Fruit fly (Drosophila melanogaster) whole organism, prepupa: ENCODE results near the gene CG33511.

Experiments
- Blimp-1 ChIP-seq: fragments of 200-800 bp; sonication (Bioruptor generic); optimal IDR thresholded peaks from 3 replicates; lab custom pipeline; 2017; ENCODE audit warnings: missing biosample characterization, missing genetic modification characterization, mild to moderate bottlenecking, moderate library complexity, missing genetic modification reagents
- CG11902 ChIP-seq: fragments of 200-800 bp; sonication (Bioruptor generic); optimal IDR thresholded peaks from 3 replicates; lab custom pipeline; 2016; ENCODE audit warnings: missing biosample characterization, missing genetic modification characterization
- CG15336 ChIP-seq: fragments of 200-800 bp; sonication (Bioruptor generic); IDR thresholded peaks from 2 replicates; pipeline ENCODE4 v1.3.6; 2022; ENCODE audit warnings: missing biosample characterization, missing genetic modification characterization
- CG31627 ChIP-seq: fragments of 200-800 bp; sonication (Bioruptor generic); optimal IDR thresholded peaks from 3 replicates; lab custom pipeline; 2016; ENCODE audit warnings: missing biosample characterization, missing genetic modification characterization
- CG3919 ChIP-seq: fragments of 200-800 bp; sonication (Bioruptor generic); optimal IDR thresholded peaks from 3 replicates; lab custom pipeline; 2016; ENCODE audit warnings: missing biosample characterization, missing genetic modification characterization
- CG6276 ChIP-seq: fragments of 200-800 bp; sonication (Bioruptor generic); optimal IDR thresholded peaks from 2 replicates; lab custom pipeline; 2017; ENCODE audit warnings: missing biosample characterization, mild to moderate bottlenecking, missing genetic modification characterization
- CG6808 ChIP-seq: fragments of 200-800 bp; sonication (Bioruptor generic); optimal IDR thresholded peaks from 3 replicates; lab custom pipeline; 2017; ENCODE audit warnings: missing biosample characterization, missing genetic modification characterization, mild to moderate bottlenecking, moderate library complexity, missing genetic modification reagents
- CG6854 ChIP-seq: fragments of 200-800 bp; sonication (Bioruptor generic); optimal IDR thresholded peaks from 2 replicates; lab custom pipeline; 2017; ENCODE audit warnings: missing biosample characterization, mild to moderate bottlenecking, missing genetic modification characterization
- CG8119 ChIP-seq: fragments of 200-800 bp; sonication (Bioruptor generic); IDR thresholded peaks from 3 replicates; pipeline ENCODE4 v1.3.6; 2022; ENCODE audit warnings: missing biosample characterization, missing genetic modification characterization
- CG8632 ChIP-seq: fragments of 200-800 bp; sonication (Bioruptor generic); optimal IDR thresholded peaks from 3 replicates; lab custom pipeline; 2016; ENCODE audit warnings: missing biosample characterization, missing genetic modification characterization
- CG9139 ChIP-seq: fragments of 200-800 bp; sonication (Bioruptor generic); optimal IDR thresholded peaks from 3 replicates; lab custom pipeline; 2017; ENCODE audit warnings: missing biosample characterization, mild to moderate bottlenecking, missing genetic modification characterization
- Ets96B ChIP-seq: fragments of 200-800 bp; optimal IDR thresholded peaks from 2 replicates; lab custom pipeline; 2019; ENCODE audit warnings: missing biosample characterization, mild to moderate bottlenecking, missing genetic modification characterization, moderate library complexity
- Hr38 ChIP-seq: sonication (Bioruptor generic); optimal IDR thresholded peaks from 2 replicates; lab custom pipeline; 2016; ENCODE audit warnings: missing biosample characterization, missing genetic modification characterization
- Hr39 ChIP-seq: fragments of 200-800 bp; sonication (Bioruptor generic); optimal IDR thresholded peaks from 2 replicates; lab custom pipeline; 2016; ENCODE audit warnings: missing biosample characterization, missing genetic modification characterization
- Met ChIP-seq: fragments of 200-800 bp; sonication (Bioruptor generic); optimal IDR thresholded peaks from 3 replicates; lab custom pipeline; 2016; ENCODE audit warnings: missing biosample characterization, missing genetic modification characterization
- OdsH ChIP-seq: fragments of 200-800 bp; sonication (Bioruptor generic); optimal IDR thresholded peaks from 3 replicates; lab custom pipeline; 2016; ENCODE audit warnings: missing biosample characterization, missing genetic modification characterization
- Smox ChIP-seq: fragments of 200-800 bp; sonication (Bioruptor generic); optimal IDR thresholded peaks from 3 replicates; lab custom pipeline; 2016; ENCODE audit warnings: missing biosample characterization, missing genetic modification characterization
- Sox14 ChIP-seq: fragments of 200-800 bp; sonication (Bioruptor generic); optimal IDR thresholded peaks from 3 replicates; lab custom pipeline; 2016; ENCODE audit warnings: missing biosample characterization, missing genetic modification characterization
- Sox15 ChIP-seq: fragments of 200-800 bp; sonication (Bioruptor generic); optimal IDR thresholded peaks from 3 replicates; lab custom pipeline; 2016; ENCODE audit warnings: missing biosample characterization, missing genetic modification characterization
- cyc ChIP-seq: fragments of 200-800 bp; sonication (Bioruptor generic); optimal IDR thresholded peaks from 3 replicates; lab custom pipeline; 2016; ENCODE audit warnings: missing biosample characterization, missing genetic modification characterization
- dac ChIP-seq: fragments of 200-800 bp; sonication (Bioruptor generic); optimal IDR thresholded peaks from 2 replicates; lab custom pipeline; 2017; ENCODE audit warnings: missing biosample characterization, mild to moderate bottlenecking, missing genetic modification characterization
- dsx ChIP-seq: fragments of 200-800 bp; optimal IDR thresholded peaks from 3 replicates; lab custom pipeline; 2019; ENCODE audit warnings: missing biosample characterization, mild to moderate bottlenecking, missing genetic modification characterization, moderate library complexity; ENCODE audit not compliant: poor library complexity, severe bottlenecking
- esn ChIP-seq: fragments of 200-800 bp; sonication (Bioruptor generic); optimal IDR thresholded peaks from 2 replicates; lab custom pipeline; 2016; ENCODE audit warnings: missing biosample characterization, mild to moderate bottlenecking, missing genetic modification characterization, moderate library complexity
- fd59A ChIP-seq: fragments of 200-800 bp; sonication (Bioruptor generic); optimal IDR thresholded peaks from 2 replicates; lab custom pipeline; 2017; ENCODE audit warnings: missing biosample characterization, mild to moderate bottlenecking, missing genetic modification characterization, missing genetic modification reagents
- fd85E ChIP-seq: fragments of 200-800 bp; sonication (Bioruptor generic); optimal IDR thresholded peaks from 3 replicates; lab custom pipeline; 2016; ENCODE audit warnings: missing biosample characterization, missing genetic modification characterization
- fkh ChIP-seq: fragments of 200-800 bp; sonication (Bioruptor generic); optimal IDR thresholded peaks from 3 replicates; lab custom pipeline; 2017; ENCODE audit warnings: missing biosample characterization, mild to moderate bottlenecking, missing genetic modification characterization, moderate library complexity
- lz ChIP-seq: fragments of 200-800 bp; sonication (Bioruptor generic); optimal IDR thresholded peaks from 3 replicates; lab custom pipeline; 2016; ENCODE audit warnings: missing biosample characterization, missing genetic modification characterization
- net ChIP-seq: fragments of 200-800 bp; sonication (Bioruptor generic); optimal IDR thresholded peaks from 3 replicates; lab custom pipeline; 2016; ENCODE audit warnings: missing biosample characterization, missing genetic modification characterization
- salr ChIP-seq, 2 experiments: fragments of 200-800 bp; sonication (Bioruptor generic); optimal IDR thresholded peaks; 3 replicates each; lab custom pipeline; 2016 to 2018; ENCODE audit warnings: missing biosample characterization in 2 of 2, missing genetic modification characterization in 2 of 2, mild to moderate bottlenecking in 1 of 2
- ss ChIP-seq, 2 experiments: fragments of 200-800 bp; sonication (Bioruptor generic); optimal IDR thresholded peaks; 2 replicates in 1 of 2; 3 replicates in 1 of 2; lab custom pipeline; 2017 to 2018; ENCODE audit warnings: mild to moderate bottlenecking in 2 of 2, missing biosample characterization in 2 of 2, missing genetic modification characterization in 2 of 2, moderate library complexity in 1 of 2
- vri ChIP-seq: fragments of 200-800 bp; sonication (Bioruptor generic); optimal IDR thresholded peaks from 3 replicates; lab custom pipeline; 2016; ENCODE audit warnings: missing biosample characterization, mild to moderate bottlenecking, missing genetic modification characterization

The CG33511 gene

DNA sequence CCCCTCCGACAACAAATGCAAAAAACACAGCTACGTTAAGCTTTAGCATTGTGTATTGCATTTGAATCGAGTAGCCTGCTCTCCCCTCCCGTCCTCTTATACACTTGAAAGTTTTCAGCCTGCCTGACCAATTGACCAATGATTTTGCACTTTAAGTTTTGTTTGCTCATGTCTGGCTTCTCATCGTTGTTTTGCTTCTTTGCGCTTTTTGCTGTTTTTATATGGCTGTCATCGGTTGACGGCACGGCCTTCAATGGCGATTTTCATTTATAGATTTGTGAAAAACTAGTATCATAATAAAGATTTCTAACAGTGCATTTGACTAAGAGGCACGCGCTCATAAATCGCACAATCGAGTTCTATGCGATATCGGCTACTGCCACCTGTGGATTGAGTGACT is 16.4 kb downstream of the CG33511 start (continued):
- TF ChIP-seq CG11902 (no peak), CG15336 (GFP tag; lab: Robert Waterston, UW) (peak; percentile 28; the same call in 1 of the 2 replicates), ss (GFP tag; optimal IDR thresholded peaks at IDR 0.05; lab: Kevin White, UChicago) (no peak), Hr39 (GFP tag; lab: Kevin White, UChicago) (no peak), Ets96B (no peak), CG3919 (GFP tag; lab: Kevin White, UChicago) (peak; percentile 2), CG6854 (GFP tag; lab: Kevin White, UChicago) (no peak), fkh (GFP tag; lab: Kevin White, UChicago) (no peak), Smox (GFP tag; lab: Kevin White, UChicago) (no peak), CG31627 (GFP tag; lab: Kevin White, UChicago) (no peak), esn (no peak), fd59A (GFP tag; lab: Kevin White, UChicago) (no peak), CG8119 (GFP tag; lab: Robert Waterston, UW) (no peak; the same call in 2 of the 3 replicates), Hr38 (GFP tag; lab: Kevin White, UChicago) (no peak), salr (GFP tag; optimal IDR thresholded peaks at IDR 0.05; lab: Kevin White, UChicago) (no peak), OdsH (no peak), CG6276 (GFP tag; lab: Kevin White, UChicago) (peak; percentile 42)

- TF ChIP-seq lz (GFP tag; lab: Kevin White, UChicago) (no peak), Sox14 (GFP tag; lab: Kevin White, UChicago) (no peak), salr (GFP tag; optimal IDR thresholded peaks at IDR 0.05; lab: Kevin White, UChicago) (no peak), fd85E (no peak), net (GFP tag; lab: Kevin White, UChicago) (no peak), fkh (GFP tag; lab: Kevin White, UChicago) (peak; percentile 33)
Measured at dm6 chr2L:21062611-21063010, 19.7 kb downstream of the CG33511 start.

dm6 chr2L:21061591-21061990 is 20.7 kb downstream of the CG33511 start:
- TF ChIP-seq Sox15 (GFP tag; lab: Kevin White, UChicago) (no peak), Met (GFP tag; lab: Kevin White, UChicago) (no peak), Blimp-1 (GFP tag; lab: Kevin White, UChicago) (no peak), dsx (GFP tag; lab: Kevin White, UChicago) (peak; percentile 67), dac (GFP tag; lab: Kevin White, UChicago) (no peak), Hr38 (GFP tag; lab: Kevin White, UChicago) (no peak), CG6854 (GFP tag; lab: Kevin White, UChicago) (no peak), CG3919 (GFP tag; lab: Kevin White, UChicago) (no peak), ss (GFP tag; optimal IDR thresholded peaks at IDR 0.05; lab: Kevin White, UChicago) (peak in 1 of 2 experiments; percentile 63), fkh (GFP tag; lab: Kevin White, UChicago) (no peak), cyc (GFP tag; lab: Kevin White, UChicago) (no peak), OdsH (no peak), CG31627 (GFP tag; lab: Kevin White, UChicago) (no peak), salr (GFP tag; optimal IDR thresholded peaks at IDR 0.05; lab: Kevin White, UChicago) (peak in 1 of 2 experiments; percentile 53)

DNA sequence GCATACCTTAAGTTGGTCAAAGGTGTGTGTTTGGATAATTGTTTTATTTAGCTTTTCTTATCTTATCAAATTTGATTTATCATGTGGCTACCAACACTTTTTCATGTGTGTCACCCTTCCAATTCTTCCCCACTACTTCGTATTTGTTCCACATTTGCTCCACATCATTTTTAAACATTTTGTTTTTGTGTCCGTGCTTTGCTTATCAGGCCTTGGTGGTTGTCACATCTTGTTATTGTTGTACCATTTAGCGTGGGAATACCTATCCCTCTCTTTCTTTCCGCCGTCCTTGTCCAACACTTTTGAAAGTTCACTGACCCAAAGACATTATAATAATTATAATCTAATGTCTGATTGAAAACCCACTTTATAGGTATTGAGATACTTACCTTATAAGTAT is 28.7 kb downstream of the CG33511 start:
- TF ChIP-seq lz (GFP tag; lab: Kevin White, UChicago) (no peak), CG8632 (GFP tag; lab: Kevin White, UChicago) (no peak), vri (peak; percentile 40), CG9139 (no peak), CG6808 (GFP tag; lab: Kevin White, UChicago) (no peak)

DNA sequence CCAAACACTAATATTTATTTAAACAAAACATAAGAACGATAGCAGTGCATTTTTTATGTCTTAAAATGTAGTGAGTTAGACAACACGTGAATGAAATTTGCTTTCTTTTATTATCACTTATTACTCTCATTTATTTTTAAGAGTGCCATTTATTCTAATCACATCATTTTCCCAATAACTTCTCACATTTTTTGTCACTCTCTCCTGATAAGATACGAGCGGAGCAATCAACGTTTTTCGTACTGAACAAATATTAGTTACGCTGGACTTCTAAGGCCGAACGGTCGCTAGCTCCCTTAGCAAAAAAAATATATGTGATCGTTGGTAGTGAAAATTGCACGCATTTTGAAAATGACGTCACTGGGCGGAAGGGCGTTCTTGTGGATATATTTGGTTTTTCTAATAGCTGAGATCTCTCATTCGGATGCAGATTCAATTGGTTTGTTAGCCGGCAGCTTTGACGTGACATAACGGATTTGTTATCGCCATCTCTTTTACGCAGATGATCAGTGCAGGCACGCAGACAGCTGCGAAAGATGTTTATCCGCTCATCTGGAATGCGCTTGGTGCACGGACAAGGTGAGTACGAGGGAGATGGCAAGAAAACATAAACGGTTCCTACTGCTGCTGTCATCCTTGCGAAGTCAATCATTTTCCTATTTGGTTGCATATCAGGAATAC is 29.4 kb downstream of the CG33511 start, which contains the start of gene Itgbn:
Gene Itgbn, plus strand, starts transcription at position 251 of the 681 bp plus-strand sequence.
- TF ChIP-seq Hr39 (GFP tag; lab: Kevin White, UChicago) (no peak), vri (peak; percentile 63), fkh (GFP tag; lab: Kevin White, UChicago) (peak; percentile 24)
